Worm (Caenorhabditis elegans) whole organism, mixed stage, embryonic: ENCODE data around the gene C28C12.12.

Source experiments
- M03D4.4 ChIP-seq: sonication (generic microtip); optimal IDR thresholded peaks from 2 replicates; lab custom pipeline; 2017; ENCODE audit warnings: mild to moderate bottlenecking, missing genetic modification characterization, missing compliant biosample characterization
- bed-3 ChIP-seq: fragments of 200-800 bp; sonication (Bioruptor generic); optimal IDR thresholded peaks from 3 replicates; lab custom pipeline; 2018; ENCODE audit warnings: mild to moderate bottlenecking, missing genetic modification characterization, moderate library complexity, missing compliant biosample characterization
- blmp-1 ChIP-seq: fragments of 150-350 bp; optimal IDR thresholded peaks from 2 replicates; lab custom pipeline; 2014; ENCODE audit warnings: missing biosample characterization, missing genetic modification characterization
- ceh-39 ChIP-seq: fragments of 150-350 bp; optimal IDR thresholded peaks from 2 replicates; lab custom pipeline; 2014; ENCODE audit warnings: missing biosample characterization, missing genetic modification characterization
- ceh-43 ChIP-seq: fragments of 200-800 bp; sonication (Bioruptor generic); optimal IDR thresholded peaks from 2 replicates; lab custom pipeline; 2018; ENCODE audit warnings: mild to moderate bottlenecking, missing genetic modification characterization, moderate library complexity, missing compliant biosample characterization
- ceh-83 ChIP-seq: fragments of 200-800 bp; sonication (Bioruptor generic); optimal IDR thresholded peaks from 2 replicates; lab custom pipeline; 2018; ENCODE audit warnings: mild to moderate bottlenecking, missing genetic modification characterization, missing compliant biosample characterization
- cnd-1 ChIP-seq: fragments of 200-800 bp; sonication (Bioruptor generic); optimal IDR thresholded peaks from 2 replicates; lab custom pipeline; 2018; ENCODE audit warnings: mild to moderate bottlenecking, missing genetic modification characterization, missing compliant biosample characterization
- drap-1 ChIP-seq: fragments of 200-800 bp; sonication (Bioruptor generic); optimal IDR thresholded peaks from 3 replicates; lab custom pipeline; 2018; ENCODE audit warnings: mild to moderate bottlenecking, missing genetic modification characterization, missing compliant biosample characterization
- elt-1 ChIP-seq: sonication (generic microtip); optimal IDR thresholded peaks from 2 replicates; lab custom pipeline; 2017; ENCODE audit warnings: missing genetic modification characterization, mild to moderate bottlenecking, missing compliant biosample characterization, antibody characterized with exemption, moderate library complexity, borderline replicate concordance; ENCODE audit not compliant: insufficient read depth
- elt-3 ChIP-seq: fragments of 150-350 bp; optimal IDR thresholded peaks from 2 replicates; lab custom pipeline; 2014; ENCODE audit warnings: missing biosample characterization, missing genetic modification characterization
- flh-1 ChIP-seq: fragments of 200-800 bp; sonication (Bioruptor generic); optimal IDR thresholded peaks from 2 replicates; lab custom pipeline; 2018; ENCODE audit warnings: mild to moderate bottlenecking, missing genetic modification characterization, moderate library complexity, missing compliant biosample characterization
- ham-2 ChIP-seq: fragments of 200-800 bp; sonication (Bioruptor generic); optimal IDR thresholded peaks from 2 replicates; lab custom pipeline; 2018; ENCODE audit warnings: mild to moderate bottlenecking, missing genetic modification characterization, missing compliant biosample characterization
- lin-13 ChIP-seq: fragments of 150-350 bp; optimal IDR thresholded peaks from 2 replicates; lab custom pipeline; 2014; ENCODE audit warnings: missing biosample characterization, missing genetic modification characterization
- lin-32 ChIP-seq: fragments of 200-800 bp; sonication (Bioruptor generic); optimal IDR thresholded peaks from 2 replicates; lab custom pipeline; 2018; ENCODE audit warnings: mild to moderate bottlenecking, missing genetic modification characterization, missing compliant biosample characterization
- lsy-2 ChIP-seq: fragments of 150-350 bp; optimal IDR thresholded peaks from 2 replicates; lab custom pipeline; 2014; ENCODE audit warnings: missing biosample characterization, missing genetic modification characterization
- mab-5 ChIP-seq: fragments of 150-350 bp; optimal IDR thresholded peaks from 2 replicates; lab custom pipeline; 2014; ENCODE audit warnings: missing biosample characterization, missing genetic modification characterization
- mls-2 ChIP-seq: sonication (generic microtip); optimal IDR thresholded peaks from 2 replicates; lab custom pipeline; 2016; ENCODE audit warnings: mild to moderate bottlenecking, missing genetic modification characterization, moderate library complexity, missing compliant biosample characterization
- nhr-12 ChIP-seq: fragments of 150-350 bp; optimal IDR thresholded peaks from 2 replicates; lab custom pipeline; 2014; ENCODE audit warnings: missing biosample characterization, missing genetic modification characterization
- nhr-2 ChIP-seq: fragments of 150-350 bp; optimal IDR thresholded peaks from 2 replicates; lab custom pipeline; 2014; ENCODE audit warnings: missing biosample characterization, missing genetic modification characterization
- nhr-28 ChIP-seq: fragments of 150-350 bp; optimal IDR thresholded peaks from 2 replicates; lab custom pipeline; 2014; ENCODE audit warnings: missing biosample characterization, missing genetic modification characterization
- pha-4 ChIP-seq: fragments of 150-350 bp; optimal IDR thresholded peaks from 2 replicates; lab custom pipeline; 2018; ENCODE audit warnings: missing biosample characterization, missing genetic modification reagents, missing genetic modification characterization
- sem-2 ChIP-seq: fragments of 200-800 bp; sonication (Bioruptor generic); optimal IDR thresholded peaks from 2 replicates; lab custom pipeline; 2018; ENCODE audit warnings: mild to moderate bottlenecking, missing genetic modification characterization, missing compliant biosample characterization
- snpc-4 ChIP-seq: fragments of 150-350 bp; optimal IDR thresholded peaks from 2 replicates; lab custom pipeline; 2014; ENCODE audit warnings: missing biosample characterization, missing genetic modification characterization
- tbx-8 ChIP-seq: fragments of 200-800 bp; sonication (Bioruptor generic); optimal IDR thresholded peaks from 2 replicates; lab custom pipeline; 2018; ENCODE audit warnings: mild to moderate bottlenecking, missing genetic modification characterization, moderate library complexity, missing compliant biosample characterization
- unc-120 ChIP-seq: sonication (generic microtip); optimal IDR thresholded peaks from 2 replicates; lab custom pipeline; 2017; ENCODE audit warnings: missing genetic modification characterization, missing compliant biosample characterization; ENCODE audit not compliant: poor library complexity, severe bottlenecking
- unc-62 ChIP-seq: fragments of 150-350 bp; optimal IDR thresholded peaks from 2 replicates; lab custom pipeline; 2014; ENCODE audit warnings: missing biosample characterization, missing genetic modification reagents, missing genetic modification characterization
- zip-8 ChIP-seq: fragments of 150-350 bp; optimal IDR thresholded peaks from 2 replicates; lab custom pipeline; 2014; ENCODE audit warnings: missing biosample characterization, missing genetic modification characterization
- ztf-11 ChIP-seq: fragments of 150-350 bp; optimal IDR thresholded peaks from 2 replicates; lab custom pipeline; 2014; ENCODE audit warnings: missing biosample characterization, missing genetic modification characterization

The C28C12.12 gene

ce11 chrIV:8453178-8453577 lies 43.0 kb downstream of the C28C12.12 start:
- TF ChIP-seq bed-3: no peak
- no peak for TF ChIP-seq blmp-1 (tag; lab: Kevin White, UChicago)
- TF ChIP-seq nhr-2: no peak
- TF ChIP-seq ham-2 (GFP tag; lab: Kevin White, UChicago): no peak
- no peak for TF ChIP-seq elt-1 (tag; lab: Kevin White, UChicago)
- TF ChIP-seq M03D4.4 (tag; lab: Kevin White, UChicago): no peak
- no peak for TF ChIP-seq sem-2 (GFP tag; lab: Kevin White, UChicago)
- no peak for TF ChIP-seq unc-62 (GFP tag; lab: Kevin White, UChicago)
- no peak for TF ChIP-seq mls-2
- TF ChIP-seq flh-1 (GFP tag; lab: Kevin White, UChicago): no peak

ce11 chrIV:8451709-8452248 lies 44.4 kb downstream of the C28C12.12 start, which contains the start of gene eppl-1:
eppl-1 (minus strand) TSS chrIV:8451759.
- TF ChIP-seq lsy-2 (tag; lab: Kevin White, UChicago) (no peak), unc-62 (GFP tag; lab: Kevin White, UChicago) (no peak), ceh-83 (no peak), nhr-28 (tag; lab: Kevin White, UChicago) (no peak), ztf-11 (no peak), snpc-4 (no peak), ham-2 (GFP tag; lab: Kevin White, UChicago) (no peak), bed-3 (no peak), elt-1 (tag; lab: Kevin White, UChicago) (no peak), lin-32 (no peak), elt-3 (no peak), drap-1 (GFP tag; lab: Kevin White, UChicago) (no peak), ceh-43 (no peak), blmp-1 (tag; lab: Kevin White, UChicago) (no peak), zip-8 (no peak), mab-5 (tag; lab: Kevin White, UChicago) (no peak), cnd-1 (tag; lab: Kevin White, UChicago) (no peak), lin-13 (tag; lab: Kevin White, UChicago) (no peak)

ce11 chrIV:8450534-8450933 lies 45.6 kb downstream of the C28C12.12 start:
- no peak for TF ChIP-seq lin-13 (tag; lab: Kevin White, UChicago)
- TF ChIP-seq elt-3: peak; percentile 19
- TF ChIP-seq zip-8: no peak
- no peak for TF ChIP-seq tbx-8 (GFP tag; lab: Kevin White, UChicago)
- no peak for TF ChIP-seq unc-62 (GFP tag; lab: Kevin White, UChicago)

ce11 chrIV:8449869-8450268 lies 46.3 kb downstream of the C28C12.12 start:
- no peak for TF ChIP-seq bed-3
- no peak for TF ChIP-seq elt-3
- no peak for TF ChIP-seq cnd-1 (tag; lab: Kevin White, UChicago)
- no peak for TF ChIP-seq snpc-4
- no peak for TF ChIP-seq pha-4 (tag; lab: Kevin White, UChicago)

- TF ChIP-seq zip-8 (no peak), lin-13 (tag; lab: Kevin White, UChicago) (no peak), ztf-11 (no peak), flh-1 (GFP tag; lab: Kevin White, UChicago) (no peak), unc-120 (tag; lab: Kevin White, UChicago) (no peak), nhr-12 (no peak), lsy-2 (tag; lab: Kevin White, UChicago) (no peak), mab-5 (tag; lab: Kevin White, UChicago) (no peak), ceh-83 (no peak), ceh-39 (tag; lab: Kevin White, UChicago) (no peak), unc-62 (GFP tag; lab: Kevin White, UChicago) (no peak), ham-2 (GFP tag; lab: Kevin White, UChicago) (no peak), pha-4 (tag; lab: Kevin White, UChicago) (no peak)
- TF ChIP-seq, all 35 proteins: peak for 0
Observed at ce11 chrIV:8446904-8447303, 49.3 kb downstream of the C28C12.12 start, which contains the start of gene T01B11.1. T01B11.1 (plus strand) TSS chrIV:8447204.
